Worm (Caenorhabditis elegans) whole organism, late embryonic: ENCODE results near the gene bath-46.

ENCODE experiments used
- ceh-34 ChIP-seq: sonication (generic microtip); optimal IDR thresholded peaks from 2 replicates; lab custom pipeline; 2016; ENCODE audit warnings: mild to moderate bottlenecking, missing genetic modification characterization, missing compliant biosample characterization
- hlh-6 ChIP-seq: sonication (generic microtip); optimal IDR thresholded peaks from 2 replicates; lab custom pipeline; 2016; ENCODE audit warnings: missing genotype, missing genetic modification characterization, missing compliant biosample characterization
- nfya-1 ChIP-seq: sonication (generic microtip); optimal IDR thresholded peaks from 2 replicates; lab custom pipeline; 2017; ENCODE audit warnings: missing genetic modification characterization, mild to moderate bottlenecking, missing compliant biosample characterization, antibody characterized with exemption, moderate library complexity
- odd-2 ChIP-seq: sonication (generic microtip); optimal IDR thresholded peaks from 2 replicates; lab custom pipeline; 2017; ENCODE audit warnings: antibody characterized with exemption, mild to moderate bottlenecking, missing genetic modification characterization, missing compliant biosample characterization
- pqm-1 ChIP-seq: sonication (generic microtip); optimal IDR thresholded peaks from 2 replicates; lab custom pipeline; 2016; ENCODE audit warnings: missing genetic modification characterization, missing compliant biosample characterization
- rnt-1 ChIP-seq: sonication (generic microtip); optimal IDR thresholded peaks from 2 replicates; lab custom pipeline; 2016; ENCODE audit warnings: missing genetic modification characterization, missing compliant biosample characterization
- sox-4 ChIP-seq: sonication (generic microtip); optimal IDR thresholded peaks from 2 replicates; lab custom pipeline; 2017; ENCODE audit warnings: mild to moderate bottlenecking, missing genetic modification characterization, inconsistent platforms, missing compliant biosample characterization

ce11 chrII:1635969-1636368, 38.3 kb downstream of the bath-46 start:
- TF ChIP-seq sox-4 (tag; lab: Kevin White, UChicago) (no peak), odd-2 (no peak), nfya-1 (tag; lab: Kevin White, UChicago) (no peak), pqm-1 (tag; lab: Kevin White, UChicago) (no peak), hlh-6 (tag; lab: Kevin White, UChicago) (no peak), rnt-1 (no peak), ceh-34 (tag; lab: Kevin White, UChicago) (no peak)
